Fruit fly (Drosophila melanogaster) whole organism, embryonic: Measurements from ENCODE around the gene baf.

Source experiments
- Atf3 ChIP-seq: fragments of 200-800 bp; sonication (Bioruptor generic); optimal IDR thresholded peaks from 3 replicates; lab custom pipeline; 2016; ENCODE audit warnings: missing biosample characterization, missing genetic modification characterization
- CG14014 ChIP-seq: fragments of 200-800 bp; sonication (Bioruptor generic); IDR thresholded peaks from 2 replicates; pipeline ENCODE4 v1.3.6; 2022; ENCODE audit warnings: missing biosample characterization, missing genetic modification characterization
- CG17186 ChIP-seq: fragments of 200-800 bp; sonication (Bioruptor generic); optimal IDR thresholded peaks from 3 replicates; lab custom pipeline; 2017; ENCODE audit warnings: missing biosample characterization, missing genetic modification reagents, missing genetic modification characterization
- CG18262 ChIP-seq: fragments of 200-800 bp; optimal IDR thresholded peaks from 3 replicates; lab custom pipeline; 2019; ENCODE audit warnings: missing biosample characterization, mild to moderate bottlenecking, missing genetic modification characterization, moderate library complexity
- CG18599 ChIP-seq: fragments of 200-800 bp; sonication (Bioruptor generic); optimal IDR thresholded peaks from 3 replicates; lab custom pipeline; 2017; ENCODE audit warnings: missing biosample characterization, missing genetic modification characterization, mild to moderate bottlenecking, moderate library complexity, missing genetic modification reagents
- CG31224 ChIP-seq: fragments of 200-800 bp; sonication (Bioruptor generic); IDR thresholded peaks from 2 replicates; pipeline ENCODE4 v1.3.6; 2022; ENCODE audit warnings: missing biosample characterization, missing genetic modification characterization
- CG31365 ChIP-seq: fragments of 200-800 bp; sonication (Bioruptor generic); optimal IDR thresholded peaks from 2 replicates; lab custom pipeline; 2018; ENCODE audit warnings: missing biosample characterization, mild to moderate bottlenecking, missing genetic modification characterization
- CG8478 ChIP-seq: fragments of >200 bp; optimal IDR thresholded peaks from 2 replicates; lab custom pipeline; 2018
- Ets97D ChIP-seq: fragments of 200-800 bp; sonication (Bioruptor generic); optimal IDR thresholded peaks from 3 replicates; lab custom pipeline; 2016; ENCODE audit warnings: missing biosample characterization, missing genetic modification characterization
- dimm ChIP-seq: fragments of 200-800 bp; sonication (Bioruptor generic); IDR thresholded peaks from 2 replicates; pipeline ENCODE4 v1.3.6; 2022; ENCODE audit warnings: missing biosample characterization, missing genetic modification characterization
- nmo ChIP-seq: fragments of 200-800 bp; sonication (Bioruptor generic); optimal IDR thresholded peaks from 2 replicates; lab custom pipeline; 2018; ENCODE audit warnings: missing biosample characterization, mild to moderate bottlenecking, missing genetic modification characterization, moderate library complexity
- sob ChIP-seq: fragments of 200-800 bp; sonication (Bioruptor generic); IDR thresholded peaks from 2 replicates; pipeline ENCODE4 v1.3.6; 2022; ENCODE audit warnings: missing biosample characterization, missing genetic modification characterization
- usp ChIP-seq: fragments of >200 bp; optimal IDR thresholded peaks from 2 replicates; lab custom pipeline; 2017; ENCODE audit warnings: missing biosample characterization, missing genetic modification characterization
- vfl ChIP-seq: fragments of 200-800 bp; sonication (Bioruptor generic); optimal IDR thresholded peaks from 2 replicates; lab custom pipeline; 2016; ENCODE audit warnings: missing biosample characterization, missing genetic modification characterization

DNA sequence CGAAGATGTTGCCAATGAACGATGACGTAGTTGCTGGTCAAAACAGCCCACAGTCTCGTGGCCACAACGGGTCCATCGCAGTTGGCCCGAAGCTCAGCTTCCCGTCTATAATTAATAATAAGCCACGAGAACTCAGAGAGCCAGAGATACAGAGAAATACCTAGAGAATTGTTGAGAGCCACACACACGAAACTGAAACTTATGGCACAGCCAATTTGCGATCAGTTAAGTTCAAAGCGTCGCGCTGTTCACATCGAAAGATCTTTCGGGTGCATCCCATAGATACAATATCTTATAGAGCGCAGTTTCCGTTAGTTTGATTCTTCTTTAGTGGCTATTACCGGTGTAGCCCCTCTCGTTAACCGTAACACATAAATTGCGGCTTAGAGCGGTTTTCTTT is 16.7 kb upstream of the baf start:
- no peak for TF ChIP-seq CG8478
- TF ChIP-seq CG31224: no peak
- TF ChIP-seq CG31365 (tag; lab: Kevin White, UChicago): no peak
- TF ChIP-seq usp (GFP tag; lab: Kevin White, UChicago): no peak
- no peak for TF ChIP-seq CG18599 (GFP tag; lab: Kevin White, UChicago)
- no peak for TF ChIP-seq Atf3
- TF ChIP-seq CG17186 (GFP tag; lab: Kevin White, UChicago): no peak
- TF ChIP-seq vfl (GFP tag; lab: Kevin White, UChicago): no peak
- TF ChIP-seq nmo: no peak
- TF ChIP-seq sob: no peak
- no peak for TF ChIP-seq CG14014
- no peak for TF ChIP-seq dimm
- TF ChIP-seq Ets97D (GFP tag; lab: Kevin White, UChicago): no peak
- TF ChIP-seq CG18262: no peak
